Fruit fly (Drosophila melanogaster): ENCODE results near the gene Cpr30B.

DNA sequence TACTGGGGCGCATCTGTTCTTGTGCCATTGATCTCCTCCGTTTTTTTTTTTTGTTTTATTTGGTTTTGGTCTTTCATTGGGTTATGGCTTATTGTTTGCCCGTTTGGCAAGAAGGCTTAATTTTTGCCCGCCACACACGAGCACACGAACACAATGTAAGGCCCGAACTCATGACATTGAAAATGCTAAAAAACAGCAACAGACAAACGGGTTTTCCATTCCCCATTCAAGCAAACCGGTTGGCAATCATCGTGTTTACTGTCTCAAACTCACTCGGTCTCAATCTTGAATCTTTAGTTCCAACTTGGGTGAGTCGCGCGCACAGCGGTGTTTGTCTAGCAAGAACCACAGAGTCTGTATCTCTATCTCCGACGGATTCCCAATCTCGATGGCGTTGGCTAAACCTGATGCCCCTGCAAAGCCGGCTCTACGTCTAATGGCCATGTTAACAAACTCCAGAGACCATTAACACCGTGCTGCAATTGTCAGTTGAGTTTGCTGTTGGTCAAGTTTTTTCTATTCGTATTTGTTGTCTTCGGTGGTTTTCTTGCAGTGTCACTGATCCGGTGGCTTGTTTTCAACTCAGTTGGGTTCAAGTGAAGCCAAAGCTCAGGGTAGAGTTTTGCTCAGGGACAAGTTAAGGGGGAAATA is 34.0 kb upstream of the Cpr30B start:
- TF ChIP-seq Ets98B (GFP tag; IDR thresholded peaks at IDR 0.05): no peak
- no peak for TF ChIP-seq rn (GFP tag; IDR thresholded peaks at IDR 0.05)
- peak; percentile 56; the same call in 1 of the 3 replicates for TF ChIP-seq CG4496 (GFP tag; IDR thresholded peaks at IDR 0.05)
- no peak for TF ChIP-seq CG9948 (tag; optimal IDR thresholded peaks at IDR 0.05)
- TF ChIP-seq CG32121 (GFP tag; IDR thresholded peaks at IDR 0.05): no peak

Data from whole organism, pupa.